Worm (Caenorhabditis elegans) whole organism, early embryonic: Measurements from ENCODE around the gene ZK856.4.
A peak's percentile ranks its signal among the peaks of the same experiment; 100 is the strongest.

ENCODE experiments used
- B0310.2 ChIP-seq: sonication (generic microtip); optimal IDR thresholded peaks from 2 replicates; lab custom pipeline; 2016; ENCODE audit warnings: mild to moderate bottlenecking, missing genetic modification characterization, missing compliant biosample characterization
- F13C5.2 ChIP-seq: sonication (generic microtip); optimal IDR thresholded peaks from 2 replicates; lab custom pipeline; 2017; ENCODE audit warnings: mild to moderate bottlenecking, missing genetic modification characterization, inconsistent platforms, missing compliant biosample characterization
- aly-1 ChIP-seq: sonication (generic microtip); optimal IDR thresholded peaks from 2 replicates; lab custom pipeline; 2016; ENCODE audit warnings: missing genetic modification characterization, missing compliant biosample characterization
- ama-1 ChIP-seq: fragments of 150-350 bp; optimal IDR thresholded peaks from 2 replicates; lab custom pipeline; 2014
- ceh-13 ChIP-seq: fragments of 200-800 bp; sonication (Bioruptor generic); optimal IDR thresholded peaks from 2 replicates; lab custom pipeline; 2018; ENCODE audit warnings: mild to moderate bottlenecking, missing genetic modification characterization, missing compliant biosample characterization
- ceh-36 ChIP-seq: sonication (generic microtip); optimal IDR thresholded peaks from 2 replicates; lab custom pipeline; 2016; ENCODE audit warnings: missing genetic modification characterization, inconsistent platforms, missing compliant biosample characterization
- ets-7 ChIP-seq: sonication (generic microtip); optimal IDR thresholded peaks from 2 replicates; lab custom pipeline; 2016; ENCODE audit warnings: missing genotype, missing genetic modification characterization, missing compliant biosample characterization
- flt-1 ChIP-seq: fragments of 200-800 bp; sonication (Bioruptor generic); IDR thresholded peaks from 2 replicates; pipeline ENCODE4 v1.3.6; 2022; ENCODE audit warnings: missing genetic modification characterization, missing compliant biosample characterization
- hmbx-1 ChIP-seq: sonication (generic microtip); optimal IDR thresholded peaks from 2 replicates; lab custom pipeline; 2016; ENCODE audit warnings: mild to moderate bottlenecking, missing genetic modification characterization, missing compliant biosample characterization
- hmg-4 ChIP-seq: fragments of 200-800 bp; sonication (Bioruptor generic); optimal IDR thresholded peaks from 2 replicates; lab custom pipeline; 2018; ENCODE audit warnings: mild to moderate bottlenecking, missing genetic modification characterization, missing compliant biosample characterization
- hnd-1 ChIP-seq: sonication (generic microtip); optimal IDR thresholded peaks from 2 replicates; lab custom pipeline; 2016; ENCODE audit warnings: missing genetic modification characterization, missing compliant biosample characterization
- pes-1 ChIP-seq: fragments of 200-800 bp; sonication (Bioruptor generic); IDR thresholded peaks from 2 replicates; pipeline ENCODE4 v1.3.6; 2022; ENCODE audit warnings: missing genetic modification reagents, missing genetic modification characterization, missing compliant biosample characterization
- scrt-1 ChIP-seq: fragments of 200-800 bp; sonication (Bioruptor generic); IDR thresholded peaks from 2 replicates; pipeline ENCODE4 v1.3.6; 2022; ENCODE audit warnings: missing genetic modification characterization, missing compliant biosample characterization
- sea-1 ChIP-seq: fragments of 200-800 bp; sonication (Bioruptor generic); conservative IDR thresholded peaks from 2 replicates; pipeline ENCODE4 v1.3.6; 2022; ENCODE audit warnings: missing genetic modification characterization, missing compliant biosample characterization
- tbx-11 ChIP-seq: fragments of 200-800 bp; sonication (Bioruptor generic); IDR thresholded peaks from 2 replicates; pipeline ENCODE4 v1.3.6; 2022; ENCODE audit warnings: missing genetic modification characterization, missing compliant biosample characterization
- tbx-37 ChIP-seq: fragments of 200-800 bp; sonication (Bioruptor generic); conservative IDR thresholded peaks from 2 replicates; pipeline ENCODE4 v1.3.6; 2022; ENCODE audit warnings: missing genetic modification reagents, missing genetic modification characterization, missing compliant biosample characterization
- tra-4 ChIP-seq: sonication (generic microtip); optimal IDR thresholded peaks from 2 replicates; lab custom pipeline; 2017; ENCODE audit warnings: missing genetic modification characterization, missing compliant biosample characterization

The ZK856.4 gene

DNA sequence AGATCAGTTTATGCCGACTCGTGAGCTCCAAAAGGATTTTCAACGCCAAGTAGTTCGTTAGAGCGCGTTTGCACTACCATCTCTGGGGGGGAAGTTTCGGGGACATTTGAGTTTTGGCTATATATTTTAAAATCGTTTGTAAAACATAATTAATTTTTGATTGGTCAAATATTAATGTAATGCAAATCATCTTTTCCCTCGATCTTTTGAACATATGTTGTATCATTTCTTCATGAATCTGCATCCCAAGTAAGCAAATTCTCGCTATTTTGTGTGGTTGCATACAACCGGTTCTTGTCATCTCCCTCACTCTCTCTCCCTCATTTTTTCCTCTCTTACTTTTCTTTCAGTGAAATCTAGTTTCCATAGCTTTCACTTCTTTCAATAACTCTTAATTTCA is 4.9 kb upstream of the ZK856.4 start:
- TF ChIP-seq F13C5.2 (tag; lab: Kevin White, UChicago): peak; percentile 44
- no peak for TF ChIP-seq tbx-37

DNA sequence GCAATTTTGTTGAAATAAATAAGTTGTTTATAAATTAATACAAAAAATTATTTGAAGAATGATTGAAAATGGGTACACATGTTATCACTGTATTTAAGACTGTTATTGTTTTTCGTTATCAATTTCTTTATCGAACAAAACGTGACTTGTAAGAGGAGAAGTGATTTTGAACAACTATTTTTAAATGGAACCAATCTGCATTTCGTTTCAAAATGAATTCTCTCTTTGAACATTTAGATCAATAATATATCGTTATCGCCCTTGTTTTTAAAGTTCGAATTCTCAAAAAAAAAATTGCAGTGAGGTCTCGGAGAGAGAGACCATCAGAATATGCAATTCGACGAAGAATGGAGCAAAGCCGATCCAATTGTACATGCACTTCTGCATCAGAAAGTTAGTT is 3.8 kb upstream of the ZK856.4 start, which contains the start of gene cul-5:
Gene cul-5, plus strand, starts transcription at position 301 of the 400 bp plus-strand sequence.
- no peak for TF ChIP-seq tbx-11 (GFP tag; lab: Robert Waterston, UW)
- no peak for TF ChIP-seq ceh-13 (GFP tag; lab: Kevin White, UChicago)
- no peak for TF ChIP-seq pes-1 (GFP tag; lab: Robert Waterston, UW)
- TF ChIP-seq ceh-36 (tag; lab: Kevin White, UChicago): no peak
- TF ChIP-seq tra-4 (tag; lab: Kevin White, UChicago): no peak
- no peak for TF ChIP-seq aly-1
- TF ChIP-seq hnd-1 (tag; lab: Kevin White, UChicago): no peak
- no peak for TF ChIP-seq sea-1
- TF ChIP-seq F13C5.2 (tag; lab: Kevin White, UChicago): no peak
- TF ChIP-seq hmbx-1 (tag; lab: Kevin White, UChicago): no peak
- no peak for TF ChIP-seq ets-7 (tag; lab: Kevin White, UChicago)
- no peak for TF ChIP-seq scrt-1 (GFP tag; lab: Robert Waterston, UW)
- TF ChIP-seq flt-1 (GFP tag; lab: Robert Waterston, UW): no peak
- TF ChIP-seq ama-1 (lab: Kevin White, UChicago): no peak
- TF ChIP-seq hmg-4: no peak

ce11 chrV:10183810-10184209 is 726 bp downstream of the ZK856.4 start:
- TF ChIP-seq F13C5.2 (tag; lab: Kevin White, UChicago) (no peak), sea-1 (no peak), scrt-1 (GFP tag; lab: Robert Waterston, UW) (no peak), tra-4 (tag; lab: Kevin White, UChicago) (no peak), ama-1 (lab: Kevin White, UChicago) (no peak), ceh-13 (GFP tag; lab: Kevin White, UChicago) (no peak), flt-1 (GFP tag; lab: Robert Waterston, UW) (no peak), aly-1 (no peak), B0310.2 (tag; lab: Kevin White, UChicago) (no peak), tbx-37 (no peak), pes-1 (GFP tag; lab: Robert Waterston, UW) (no peak), tbx-11 (GFP tag; lab: Robert Waterston, UW) (no peak), ets-7 (tag; lab: Kevin White, UChicago) (no peak), hnd-1 (tag; lab: Kevin White, UChicago) (no peak), ceh-36 (tag; lab: Kevin White, UChicago) (no peak), hmg-4 (no peak), hmbx-1 (tag; lab: Kevin White, UChicago) (no peak)

DNA sequence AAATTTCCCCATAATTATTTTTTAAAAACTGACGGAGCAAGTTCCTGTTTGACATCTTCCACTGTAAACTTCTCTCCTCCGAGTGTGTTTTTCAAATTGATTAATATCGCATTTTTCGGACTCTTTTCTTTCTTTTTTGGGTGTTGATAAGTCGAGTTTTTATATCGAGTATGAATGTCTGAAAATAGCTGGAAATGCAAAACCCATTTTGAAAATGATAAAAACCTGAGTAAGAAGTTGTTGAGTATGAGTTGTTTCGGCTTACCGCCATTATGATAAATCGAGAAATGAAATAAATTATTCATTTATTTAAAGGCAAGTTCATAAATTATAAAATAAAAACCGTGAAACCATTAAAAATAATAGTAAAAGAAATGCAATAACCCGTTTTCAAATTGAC is 2.6 kb downstream of the ZK856.4 start, which contains the start of gene ZK856.18:
Gene ZK856.18, minus strand, starts transcription at position 289 of the 400 bp plus-strand sequence.
- TF ChIP-seq F13C5.2 (tag; lab: Kevin White, UChicago): no peak

ce11 chrV:10190081-10190556 is 7.0 kb downstream of the ZK856.4 start, which contains the start of gene ZK856.5:
ZK856.5 (minus strand) TSS chrV:10190131.
- no peak for TF ChIP-seq tbx-11 (GFP tag; lab: Robert Waterston, UW)
- no peak for TF ChIP-seq scrt-1 (GFP tag; lab: Robert Waterston, UW)
- TF ChIP-seq sea-1: no peak
- TF ChIP-seq tra-4 (tag; lab: Kevin White, UChicago): no peak
- no peak for TF ChIP-seq aly-1
- no peak for TF ChIP-seq hnd-1 (tag; lab: Kevin White, UChicago)
- TF ChIP-seq ceh-13 (GFP tag; lab: Kevin White, UChicago): no peak
- no peak for TF ChIP-seq ama-1 (lab: Kevin White, UChicago)
- no peak for TF ChIP-seq ets-7 (tag; lab: Kevin White, UChicago)
- no peak for TF ChIP-seq hmbx-1 (tag; lab: Kevin White, UChicago)
- no peak for TF ChIP-seq hmg-4
- TF ChIP-seq pes-1 (GFP tag; lab: Robert Waterston, UW): no peak
- no peak for TF ChIP-seq ceh-36 (tag; lab: Kevin White, UChicago)

DNA sequence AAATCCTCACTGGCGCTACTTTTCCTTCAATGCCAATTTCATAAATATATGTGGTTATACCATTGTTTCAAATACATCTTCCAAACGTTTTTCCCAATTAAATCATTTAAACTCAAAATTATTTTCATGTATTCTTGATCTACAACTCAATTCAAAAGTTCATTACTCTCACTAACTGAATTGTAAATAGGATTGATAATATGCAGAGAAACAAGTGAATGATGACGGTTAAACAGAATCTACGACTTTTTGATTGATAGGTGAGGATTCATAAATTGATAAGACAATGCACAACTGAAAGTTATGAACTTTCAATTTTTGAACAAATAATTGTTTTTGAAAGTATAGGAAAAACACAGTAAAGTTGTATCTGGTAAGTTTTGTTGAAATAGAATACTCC is 8.2 kb downstream of the ZK856.4 start:
- no peak for TF ChIP-seq F13C5.2 (tag; lab: Kevin White, UChicago)
- TF ChIP-seq scrt-1 (GFP tag; lab: Robert Waterston, UW): no peak
- TF ChIP-seq ceh-13 (GFP tag; lab: Kevin White, UChicago): no peak
- TF ChIP-seq pes-1 (GFP tag; lab: Robert Waterston, UW): no peak
- no peak for TF ChIP-seq hmbx-1 (tag; lab: Kevin White, UChicago)
- no peak for TF ChIP-seq ceh-36 (tag; lab: Kevin White, UChicago)
- no peak for TF ChIP-seq sea-1
- no peak for TF ChIP-seq ets-7 (tag; lab: Kevin White, UChicago)
- no peak for TF ChIP-seq ama-1 (lab: Kevin White, UChicago)
- no peak for TF ChIP-seq tra-4 (tag; lab: Kevin White, UChicago)
- no peak for TF ChIP-seq flt-1 (GFP tag; lab: Robert Waterston, UW)
- no peak for TF ChIP-seq hmg-4
- TF ChIP-seq hnd-1 (tag; lab: Kevin White, UChicago): no peak
- TF ChIP-seq tbx-11 (GFP tag; lab: Robert Waterston, UW): no peak
- no peak for TF ChIP-seq aly-1
- no peak for TF ChIP-seq B0310.2 (tag; lab: Kevin White, UChicago)
- TF ChIP-seq tbx-37: no peak

DNA sequence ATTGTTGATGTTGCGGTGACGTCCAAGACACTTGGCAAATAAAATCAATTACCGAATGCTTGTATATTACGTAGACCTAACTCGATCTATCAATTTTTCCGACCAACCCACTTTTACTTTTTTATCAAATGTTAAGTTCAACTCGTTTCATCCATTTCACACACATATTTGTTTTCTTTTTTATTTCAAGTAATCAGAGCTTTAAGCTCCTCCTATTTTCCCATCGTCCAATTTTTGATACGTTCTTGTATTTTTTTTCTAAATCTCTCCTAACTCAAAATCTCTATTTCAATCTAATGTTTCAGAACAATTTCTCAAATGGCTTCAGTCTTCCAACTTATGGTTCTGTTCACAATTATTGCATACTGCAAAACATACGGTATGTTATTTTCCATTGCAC is 15.3 kb downstream of the ZK856.4 start, which contains the start of gene ZK856.6:
Gene ZK856.6, plus strand, starts transcription at position 301 of the 400 bp plus-strand sequence.
- TF ChIP-seq aly-1: no peak
- TF ChIP-seq ceh-36 (tag; lab: Kevin White, UChicago): no peak
- no peak for TF ChIP-seq sea-1
- no peak for TF ChIP-seq tbx-37
- no peak for TF ChIP-seq tra-4 (tag; lab: Kevin White, UChicago)
- TF ChIP-seq hmg-4: no peak
- no peak for TF ChIP-seq ama-1 (lab: Kevin White, UChicago)
- no peak for TF ChIP-seq pes-1 (GFP tag; lab: Robert Waterston, UW)
- no peak for TF ChIP-seq hnd-1 (tag; lab: Kevin White, UChicago)
- no peak for TF ChIP-seq ceh-13 (GFP tag; lab: Kevin White, UChicago)
- TF ChIP-seq tbx-11 (GFP tag; lab: Robert Waterston, UW): no peak
- no peak for TF ChIP-seq hmbx-1 (tag; lab: Kevin White, UChicago)
